Fruit fly (Drosophila melanogaster): ENCODE results near the gene crol.

crol gene

DNA sequence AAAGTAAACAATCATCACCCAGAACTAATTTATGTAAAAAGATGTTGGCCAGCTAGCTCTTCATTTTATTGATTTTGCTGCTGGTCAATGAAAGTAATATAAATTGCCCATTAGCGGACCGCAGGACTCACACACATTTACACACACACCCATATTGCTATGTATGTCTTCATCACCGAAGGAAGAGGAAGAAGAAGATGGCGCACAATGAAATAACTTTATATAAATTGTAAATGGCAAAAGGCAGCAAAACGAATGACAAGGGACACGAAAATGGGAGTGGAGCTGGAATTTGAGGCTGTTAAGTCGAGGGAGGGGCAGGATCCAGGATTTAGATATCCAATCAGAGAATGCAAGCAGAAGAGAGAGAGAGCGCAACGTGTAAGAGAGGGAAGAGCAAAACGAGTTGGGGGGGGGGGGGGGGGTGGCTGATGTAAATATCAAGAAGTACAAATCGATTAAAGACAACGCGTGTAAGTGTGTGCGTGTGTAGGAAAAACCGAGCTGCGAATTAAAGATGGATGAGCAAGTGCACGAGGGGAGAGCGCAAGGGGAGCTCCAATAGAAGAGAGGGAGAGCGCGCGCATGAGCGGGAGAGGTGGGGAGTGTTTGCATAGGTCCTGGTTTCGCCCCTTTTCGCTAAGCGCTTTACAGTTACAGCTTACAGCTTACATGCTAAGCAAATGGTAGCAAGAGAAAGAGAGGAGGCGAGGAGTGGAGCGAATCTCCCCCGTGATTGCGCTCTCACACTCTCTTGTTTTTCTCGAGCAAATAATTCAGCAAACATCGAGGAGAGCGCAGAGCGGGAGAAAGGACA is 4.8 kb downstream of the crol start:
- TF ChIP-seq dsx (GFP tag; optimal IDR thresholded peaks at IDR 0.05; ENCODE audit: poor library complexity, severe bottlenecking) (peak; percentile 32), Ets21C (GFP tag; optimal IDR thresholded peaks at IDR 0.05) (no peak), ss (GFP tag; optimal IDR thresholded peaks at IDR 0.05) (peak; percentile 30 to 75), CG15336 (GFP tag; IDR thresholded peaks at IDR 0.05) (0 out of 2 replicates have a peak, but pooled peaks have one; percentile 15), CG32006 (GFP tag; optimal IDR thresholded peaks at IDR 0.05) (peak; percentile 12), CG9139 (GFP tag; optimal IDR thresholded peaks at IDR 0.05) (peak; percentile 6), eg (GFP tag; IDR thresholded peaks at IDR 0.05) (peak; percentile 23; the same call in 1 of the 3 replicates), CG3919 (GFP tag; optimal IDR thresholded peaks at IDR 0.05) (peak; percentile 24), CG11902 (GFP tag; optimal IDR thresholded peaks at IDR 0.05) (no peak), Sox14 (GFP tag; optimal IDR thresholded peaks at IDR 0.05) (peak; percentile 15), CG6792 (GFP tag; optimal IDR thresholded peaks at IDR 0.05) (no peak), pdm3 (GFP tag; optimal IDR thresholded peaks at IDR 0.05) (no peak), Eip78C (GFP tag) (peak; percentile 73), Lpt (GFP tag; optimal IDR thresholded peaks at IDR 0.05) (peak; percentile 26), CG34406 (GFP tag; optimal IDR thresholded peaks at IDR 0.05) (no peak), Sox102F (GFP tag; optimal IDR thresholded peaks at IDR 0.05) (no peak)

DNA sequence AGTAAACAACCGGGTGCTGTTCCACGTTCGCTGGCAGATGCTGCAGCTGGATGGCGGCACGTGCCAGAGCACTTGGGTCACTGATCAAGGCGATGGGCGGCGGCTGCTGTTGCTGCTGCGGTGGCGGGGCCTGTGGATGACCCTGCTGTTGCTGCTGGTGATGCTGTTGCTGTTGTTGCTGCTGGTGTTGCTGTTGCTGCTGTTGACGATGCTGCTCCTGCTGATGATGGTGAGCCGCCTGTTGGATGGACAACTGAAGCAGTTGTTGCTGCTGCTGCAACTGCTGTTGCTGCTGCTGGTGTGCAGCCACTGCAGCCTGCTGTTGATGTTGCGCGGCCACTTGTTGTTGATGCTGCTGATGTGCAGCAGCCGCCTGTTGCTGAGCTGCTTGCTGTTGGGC is 12.1 kb downstream of the crol start:
- TF ChIP-seq cyc (GFP tag; optimal IDR thresholded peaks at IDR 0.05) (no peak), CG9139 (GFP tag; optimal IDR thresholded peaks at IDR 0.05) (no peak), CG16779 (tag; optimal IDR thresholded peaks at IDR 0.05) (no peak), CG3919 (GFP tag; optimal IDR thresholded peaks at IDR 0.05) (no peak), net (GFP tag; optimal IDR thresholded peaks at IDR 0.05) (no peak), achi (GFP tag; optimal IDR thresholded peaks at IDR 0.05) (no peak), CG7368 (GFP tag; optimal IDR thresholded peaks at IDR 0.05) (no peak), fd59A (GFP tag; optimal IDR thresholded peaks at IDR 0.05) (no peak), CG34406 (GFP tag; optimal IDR thresholded peaks at IDR 0.05) (no peak), Ets21C (GFP tag; optimal IDR thresholded peaks at IDR 0.05) (no peak), acj6 (GFP tag; optimal IDR thresholded peaks at IDR 0.05) (no peak)

DNA sequence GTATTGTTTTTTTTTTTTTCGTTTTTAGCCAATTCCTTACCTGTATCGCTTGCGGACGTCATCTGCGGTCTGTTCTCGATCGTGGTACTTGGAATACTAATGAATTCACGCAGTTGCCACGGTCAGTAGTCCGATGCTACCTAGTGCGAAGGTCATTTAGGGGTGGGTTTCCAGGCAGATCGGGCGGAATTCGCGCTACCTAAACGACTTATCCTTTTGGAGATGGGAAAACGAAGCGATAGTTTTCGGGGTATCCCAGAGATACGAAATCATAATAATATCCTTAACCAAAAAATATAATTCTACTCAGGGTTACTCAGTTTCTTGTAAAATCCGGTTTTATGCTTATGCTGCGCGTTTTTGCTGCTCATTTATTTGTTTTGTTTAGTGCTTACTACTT is 15.3 kb downstream of the crol start, which contains the start of gene CG14937:
Gene CG14937 (minus strand): TSS at position 101 of the 400 bp plus-strand sequence.
- no peak for TF ChIP-seq CG6808 (GFP tag; optimal IDR thresholded peaks at IDR 0.05)
- TF ChIP-seq Blimp-1 (GFP tag; optimal IDR thresholded peaks at IDR 0.05) = no peak

DNA sequence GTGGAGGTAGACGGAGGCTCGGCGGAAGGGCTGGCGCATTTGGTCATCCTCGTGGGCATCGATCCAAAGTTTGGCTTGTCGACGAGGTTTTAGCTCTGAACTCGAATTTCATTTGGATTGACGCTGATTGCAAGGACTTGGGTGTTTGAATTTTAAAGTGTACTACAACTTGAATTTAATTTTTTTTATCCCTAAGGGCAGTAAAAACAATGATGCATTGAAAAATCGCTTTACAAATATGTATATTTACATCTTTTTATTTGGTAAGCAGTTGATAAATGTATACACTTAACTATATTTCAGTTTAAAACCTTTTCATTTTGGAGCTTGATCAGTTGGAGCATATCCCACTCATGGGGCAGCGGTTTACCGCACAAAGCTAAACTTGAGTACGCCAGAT is 17.0 kb downstream of the crol start, which contains the start of gene Tsp33B:
Gene Tsp33B (minus strand): TSS at position 101 of the 400 bp plus-strand sequence.
- TF ChIP-seq CG7368 (GFP tag; optimal IDR thresholded peaks at IDR 0.05) (no peak), eg (GFP tag; IDR thresholded peaks at IDR 0.05) (no peak), fkh (GFP tag; optimal IDR thresholded peaks at IDR 0.05) (no peak), CG6808 (GFP tag; optimal IDR thresholded peaks at IDR 0.05) (no peak), Gug (GFP tag; IDR thresholded peaks at IDR 0.05) (no peak), salr (GFP tag; optimal IDR thresholded peaks at IDR 0.05) (no peak), CG31627 (GFP tag; optimal IDR thresholded peaks at IDR 0.05) (no peak), CG6792 (GFP tag; optimal IDR thresholded peaks at IDR 0.05) (no peak), CG4318 (GFP tag; optimal IDR thresholded peaks at IDR 0.05) (no peak), Met (GFP tag; optimal IDR thresholded peaks at IDR 0.05) (no peak), Lpt (GFP tag; optimal IDR thresholded peaks at IDR 0.05) (no peak), OdsH (GFP tag; optimal IDR thresholded peaks at IDR 0.05) (no peak), Smox (GFP tag; optimal IDR thresholded peaks at IDR 0.05) (no peak), ss (GFP tag; optimal IDR thresholded peaks at IDR 0.05) (no peak), CG11762 (GFP tag; optimal IDR thresholded peaks at IDR 0.05; ENCODE audit: insufficient read depth) (no peak), CG8319 (GFP tag; optimal IDR thresholded peaks at IDR 0.05) (no peak), CG6854 (GFP tag; optimal IDR thresholded peaks at IDR 0.05) (no peak), CG10669 (GFP tag; optimal IDR thresholded peaks at IDR 0.05) (no peak)
